Fruit fly (Drosophila melanogaster) whole organism, embryonic: ENCODE results near the gene CG13842.

Experiments used
- Atf3 ChIP-seq: fragments of 200-800 bp; sonication (Bioruptor generic); optimal IDR thresholded peaks from 3 replicates; lab custom pipeline; 2016; ENCODE audit warnings: missing biosample characterization, missing genetic modification characterization
- CG10431 ChIP-seq: fragments of 200-800 bp; sonication (Bioruptor generic); optimal IDR thresholded peaks from 3 replicates; lab custom pipeline; 2018; ENCODE audit warnings: missing biosample characterization, mild to moderate bottlenecking, missing genetic modification characterization
- CG11085 ChIP-seq: fragments of 200-800 bp; sonication (Bioruptor generic); IDR thresholded peaks from 2 replicates; pipeline ENCODE4 v1.3.6; 2022; ENCODE audit warnings: missing biosample characterization, missing genetic modification characterization
- CG12299 ChIP-seq: fragments of 200-800 bp; sonication (Bioruptor generic); optimal IDR thresholded peaks from 2 replicates; lab custom pipeline; 2018; ENCODE audit warnings: missing biosample characterization, mild to moderate bottlenecking, missing genetic modification characterization
- CG12942 ChIP-seq: fragments of 200-800 bp; sonication (Bioruptor generic); optimal IDR thresholded peaks from 3 replicates; lab custom pipeline; 2016; ENCODE audit warnings: missing biosample characterization, missing genetic modification characterization
- CG2116 ChIP-seq: fragments of 200-800 bp; sonication (Bioruptor generic); optimal IDR thresholded peaks from 3 replicates; lab custom pipeline; 2018; ENCODE audit warnings: missing biosample characterization, mild to moderate bottlenecking, missing genetic modification characterization
- CG30020 ChIP-seq: fragments of 200-800 bp; optimal IDR thresholded peaks from 2 replicates; lab custom pipeline; 2019; ENCODE audit warnings: missing biosample characterization, mild to moderate bottlenecking, missing genetic modification characterization, moderate library complexity
- CG4328 ChIP-seq: fragments of 200-800 bp; sonication (Bioruptor generic); optimal IDR thresholded peaks from 3 replicates; lab custom pipeline; 2017; ENCODE audit warnings: missing biosample characterization, missing genetic modification reagents, missing genetic modification characterization
- CG4424 ChIP-seq: fragments of 200-800 bp; sonication (Bioruptor generic); optimal IDR thresholded peaks from 3 replicates; lab custom pipeline; 2016; ENCODE audit warnings: missing biosample characterization, missing genetic modification characterization
- CG5180 ChIP-seq: fragments of 200-800 bp; sonication (Bioruptor generic); optimal IDR thresholded peaks from 3 replicates; lab custom pipeline; 2017; ENCODE audit warnings: missing biosample characterization, missing genetic modification characterization, mild to moderate bottlenecking, moderate library complexity, missing genetic modification reagents
- CG6254 ChIP-seq: fragments of 200-800 bp; sonication (Bioruptor generic); optimal IDR thresholded peaks from 3 replicates; lab custom pipeline; 2017; ENCODE audit warnings: mild to moderate bottlenecking, missing biosample characterization, missing genetic modification reagents, missing genetic modification characterization
- CG7372 ChIP-seq: fragments of 200-800 bp; sonication (Bioruptor generic); IDR thresholded peaks from 2 replicates; pipeline ENCODE4 v1.3.6; 2022; ENCODE audit warnings: missing biosample characterization, missing genetic modification characterization
- CG7987 ChIP-seq: fragments of 200-800 bp; sonication (Bioruptor generic); optimal IDR thresholded peaks from 2 replicates; lab custom pipeline; 2018; ENCODE audit warnings: missing biosample characterization, mild to moderate bottlenecking, missing genetic modification characterization, moderate library complexity
- CG8281 ChIP-seq: fragments of 200-800 bp; sonication (Bioruptor generic); optimal IDR thresholded peaks from 2 replicates; lab custom pipeline; 2018; ENCODE audit warnings: missing biosample characterization, mild to moderate bottlenecking, missing genetic modification characterization, moderate library complexity
- Camta ChIP-seq: fragments of 200-800 bp; sonication (Bioruptor generic); optimal IDR thresholded peaks from 2 replicates; lab custom pipeline; 2016; ENCODE audit warnings: missing biosample characterization, missing genetic modification characterization
- Dbx ChIP-seq: fragments of 200-800 bp; sonication (Bioruptor generic); IDR thresholded peaks from 3 replicates; pipeline ENCODE4 v1.3.6; 2022; ENCODE audit warnings: missing biosample characterization, missing genetic modification characterization
- Dll ChIP-seq: fragments of 200-800 bp; sonication (Bioruptor generic); IDR thresholded peaks from 4 replicates; pipeline ENCODE4 v1.3.6; 2022; ENCODE audit warnings: missing biosample characterization, missing genetic modification characterization; ENCODE audit not compliant: partially characterized antibody
- Fer3 ChIP-seq: fragments of 200-800 bp; sonication (Bioruptor generic); optimal IDR thresholded peaks from 2 replicates; lab custom pipeline; 2018; ENCODE audit warnings: missing biosample characterization, mild to moderate bottlenecking, missing genetic modification characterization, moderate library complexity
- H15 ChIP-seq: fragments of 200-800 bp; sonication (Bioruptor generic); IDR thresholded peaks from 3 replicates; pipeline ENCODE4 v1.3.6; 2022; ENCODE audit warnings: missing biosample characterization, missing genetic modification characterization
- Hand ChIP-seq: fragments of 200-800 bp; sonication (Bioruptor generic); optimal IDR thresholded peaks from 2 replicates; lab custom pipeline; 2017; ENCODE audit warnings: mild to moderate bottlenecking, missing biosample characterization, missing genetic modification reagents, missing genetic modification characterization
- HmgD ChIP-seq: fragments of 200-800 bp; sonication (Bioruptor generic); optimal IDR thresholded peaks from 3 replicates; lab custom pipeline; 2016; ENCODE audit warnings: missing biosample characterization, missing genetic modification characterization
- MESR4 ChIP-seq: fragments of 200-800 bp; sonication (Bioruptor generic); optimal IDR thresholded peaks from 2 replicates; lab custom pipeline; 2018; ENCODE audit warnings: missing biosample characterization, mild to moderate bottlenecking, missing genetic modification characterization, moderate library complexity
- Sry-β ChIP-seq: fragments of 200-800 bp; sonication (Bioruptor generic); optimal IDR thresholded peaks from 2 replicates; lab custom pipeline; 2018; ENCODE audit warnings: missing biosample characterization, mild to moderate bottlenecking, missing genetic modification characterization, moderate library complexity
- Sry-δ ChIP-seq: fragments of 200-800 bp; sonication (Bioruptor generic); optimal IDR thresholded peaks from 2 replicates; lab custom pipeline; 2016; ENCODE audit warnings: missing biosample characterization, missing genetic modification characterization
- Tbp ChIP-seq: fragments of >200 bp; optimal IDR thresholded peaks from 2 replicates; lab custom pipeline; 2018; ENCODE audit warnings: missing biosample characterization, missing genetic modification characterization
- ac ChIP-seq: fragments of 200-800 bp; sonication (Bioruptor generic); optimal IDR thresholded peaks from 3 replicates; lab custom pipeline; 2017; ENCODE audit warnings: missing biosample characterization, mild to moderate bottlenecking, missing genetic modification characterization
- caup ChIP-seq: fragments of 200-800 bp; sonication (Bioruptor generic); optimal IDR thresholded peaks from 3 replicates; lab custom pipeline; 2017; ENCODE audit warnings: missing biosample characterization, mild to moderate bottlenecking, missing genetic modification characterization, moderate library complexity; ENCODE audit not compliant: severe bottlenecking
- chm ChIP-seq: fragments of 200-800 bp; sonication (Bioruptor generic); IDR thresholded peaks from 2 replicates; pipeline ENCODE4 v1.3.6; 2022; ENCODE audit warnings: missing biosample characterization, missing genetic modification characterization
- da ChIP-seq: fragments of 200-800 bp; sonication (Bioruptor generic); optimal IDR thresholded peaks from 2 replicates; lab custom pipeline; 2016; ENCODE audit warnings: missing biosample characterization, missing genetic modification characterization
- exex ChIP-seq: fragments of 200-800 bp; sonication (Bioruptor generic); optimal IDR thresholded peaks from 4 replicates; lab custom pipeline; 2018; ENCODE audit warnings: missing biosample characterization, mild to moderate bottlenecking, missing genetic modification characterization, moderate library complexity
- fd3F ChIP-seq: fragments of 200-800 bp; sonication (Bioruptor generic); optimal IDR thresholded peaks from 2 replicates; lab custom pipeline; 2018; ENCODE audit warnings: missing biosample characterization, mild to moderate bottlenecking, missing genetic modification characterization, moderate library complexity
- grn ChIP-seq: fragments of 200-800 bp; sonication (Bioruptor generic); optimal IDR thresholded peaks from 3 replicates; lab custom pipeline; 2017; ENCODE audit warnings: missing biosample characterization, missing genetic modification characterization
- gro ChIP-seq: fragments of 200-800 bp; sonication (Bioruptor generic); optimal IDR thresholded peaks from 2 replicates; lab custom pipeline; 2016; ENCODE audit warnings: missing biosample characterization, missing genetic modification characterization
- h ChIP-seq: fragments of >200 bp; optimal IDR thresholded peaks from 2 replicates; lab custom pipeline; 2017
- jing ChIP-seq: fragments of 200-800 bp; sonication (Bioruptor generic); optimal IDR thresholded peaks from 2 replicates; lab custom pipeline; 2018; ENCODE audit warnings: missing biosample characterization, mild to moderate bottlenecking, missing genetic modification characterization
- kay ChIP-seq: fragments of 200-800 bp; sonication (Bioruptor generic); optimal IDR thresholded peaks from 2 replicates; lab custom pipeline; 2016; ENCODE audit warnings: missing biosample characterization, missing genetic modification characterization
- lov ChIP-seq, 2 experiments: fragments of 200-800 bp in 1 of 2; fragments of >200 bp in 1 of 2; sonication (Bioruptor generic) in 1 of 2; IDR thresholded peaks in 1 of 2; optimal IDR thresholded peaks in 1 of 2; 2 replicates in 1 of 2; 3 replicates in 1 of 2; pipeline versions ENCODE4 v1.3.6 to Lab custom; 2017 to 2022; ENCODE audit warnings: missing biosample characterization in 1 of 2, missing genetic modification characterization in 1 of 2
- luna ChIP-seq: fragments of 200-800 bp; sonication (Bioruptor generic); optimal IDR thresholded peaks from 2 replicates; lab custom pipeline; 2016; ENCODE audit warnings: missing biosample characterization, missing genetic modification characterization
- onecut ChIP-seq: fragments of 200-800 bp; sonication (Bioruptor generic); IDR thresholded peaks from 2 replicates; pipeline ENCODE4 v1.3.6; 2022; ENCODE audit warnings: missing biosample characterization, missing genetic modification characterization
- peb ChIP-seq: fragments of 200-800 bp; sonication (Bioruptor generic); IDR thresholded peaks from 2 replicates; pipeline ENCODE4 v1.3.6; 2022; ENCODE audit warnings: missing biosample characterization, missing genetic modification characterization
- phol ChIP-seq: fragments of 200-800 bp; sonication (Bioruptor generic); optimal IDR thresholded peaks from 3 replicates; lab custom pipeline; 2018; ENCODE audit warnings: missing biosample characterization, mild to moderate bottlenecking, missing genetic modification characterization, moderate library complexity
- prd ChIP-seq, 3 experiments: fragments of >200 bp in 2 of 3; fragments of 200-800 bp in 1 of 3; sonication (Bioruptor generic) in 1 of 3; optimal IDR thresholded peaks in 2 of 3; IDR thresholded peaks in 1 of 3; 2 replicates in 2 of 3; 3 replicates in 1 of 3; pipeline versions ENCODE4 v1.3.6 to Lab custom; 2017 to 2022; ENCODE audit warnings: missing biosample characterization in 1 of 3, missing genetic modification characterization in 1 of 3
- pum ChIP-seq: fragments of 200-800 bp; sonication (Bioruptor generic); optimal IDR thresholded peaks from 2 replicates; lab custom pipeline; 2016; ENCODE audit warnings: missing biosample characterization, missing genetic modification characterization
- scrt ChIP-seq: fragments of 200-800 bp; sonication (Bioruptor generic); optimal IDR thresholded peaks from 2 replicates; lab custom pipeline; 2018; ENCODE audit warnings: missing biosample characterization, mild to moderate bottlenecking, missing genetic modification characterization, moderate library complexity
- seq ChIP-seq: fragments of 200-800 bp; sonication (Bioruptor generic); IDR thresholded peaks from 2 replicates; pipeline ENCODE4 v1.3.6; 2022; ENCODE audit warnings: missing biosample characterization, missing genetic modification characterization
- stwl ChIP-seq: fragments of 200-800 bp; sonication (Bioruptor generic); optimal IDR thresholded peaks from 3 replicates; lab custom pipeline; 2018; ENCODE audit warnings: missing biosample characterization, mild to moderate bottlenecking, missing genetic modification characterization, moderate library complexity
- vnd ChIP-seq: fragments of 200-800 bp; sonication (Bioruptor generic); IDR thresholded peaks from 3 replicates; pipeline ENCODE4 v1.3.6; 2022; ENCODE audit warnings: missing biosample characterization, missing genetic modification characterization; ENCODE audit not compliant: partially characterized antibody

The CG13842 gene

DNA sequence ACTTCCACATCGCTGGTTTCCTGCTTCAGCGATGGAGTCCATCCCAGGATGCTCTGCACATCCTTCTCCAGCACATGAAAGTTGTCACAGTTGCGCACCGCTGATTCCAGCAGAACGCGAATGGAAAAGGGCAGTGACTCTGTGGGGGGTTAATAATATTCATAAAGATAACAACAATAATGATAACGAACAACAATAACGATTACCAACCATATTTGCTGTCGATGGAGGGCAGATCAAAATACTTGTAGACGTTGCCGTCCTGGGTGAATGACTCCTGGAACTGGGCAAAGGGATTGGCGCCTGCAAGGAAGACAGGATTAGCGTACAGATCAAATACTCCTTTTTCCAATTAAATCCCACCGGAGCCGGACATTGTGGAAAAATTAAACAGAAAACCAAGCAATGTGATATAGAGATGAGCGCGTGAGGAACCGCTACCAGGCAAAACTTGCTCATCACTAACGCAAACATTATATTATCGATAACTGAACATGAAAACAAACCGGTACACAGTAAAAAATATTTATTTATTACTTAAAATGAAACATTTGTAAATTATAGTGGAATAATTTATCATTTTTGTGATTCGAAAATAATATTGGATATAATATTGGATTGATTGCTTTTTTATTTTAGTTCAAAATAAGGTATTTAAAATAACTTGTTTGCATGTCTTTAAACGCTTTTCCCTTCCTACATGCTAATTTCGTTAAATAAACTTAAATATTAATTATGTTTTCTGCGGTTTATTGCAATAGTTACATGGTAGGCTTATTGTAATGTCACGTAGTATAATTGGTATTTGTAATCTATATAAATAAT is 17.3 kb upstream of the CG13842 start, which contains the start of gene Irp-1A (continued):
- TF ChIP-seq lov (optimal IDR thresholded peaks at IDR 0.05; lab: Kevin White, UChicago) = no peak
- 0 out of 3 replicates have a peak, but pooled peaks have one; percentile 57 for TF ChIP-seq lov (GFP tag; IDR thresholded peaks at IDR 0.05; lab: Robert Waterston, UW)
- no peak for TF ChIP-seq chm (GFP tag; lab: Robert Waterston, UW)
- TF ChIP-seq stwl (tag; lab: Kevin White, UChicago) = peak; percentile 34
- peak; percentile 53 for TF ChIP-seq fd3F (GFP tag; lab: Kevin White, UChicago)
- peak; percentile 7 for TF ChIP-seq pum (GFP tag; lab: Kevin White, UChicago)
- TF ChIP-seq Camta (GFP tag; lab: Kevin White, UChicago) = peak; percentile 22
- no peak for TF ChIP-seq ac (GFP tag; lab: Kevin White, UChicago)
- peak; percentile 60 for TF ChIP-seq Hand (GFP tag; lab: Kevin White, UChicago)
- TF ChIP-seq CG12299 (tag; lab: Kevin White, UChicago) = peak; percentile 62
- no peak for TF ChIP-seq Atf3 (GFP tag; lab: Kevin White, UChicago)
- TF ChIP-seq scrt (GFP tag; lab: Kevin White, UChicago) = peak; percentile 37
- TF ChIP-seq CG7987 (GFP tag; lab: Kevin White, UChicago) = no peak
- peak; percentile 91 for TF ChIP-seq Sry-δ (GFP tag; lab: Kevin White, UChicago)
- TF ChIP-seq caup (GFP tag; lab: Kevin White, UChicago) = peak; percentile 62
- TF ChIP-seq Fer3 (tag; lab: Kevin White, UChicago) = peak; percentile 79
- peak; percentile 33 for TF ChIP-seq CG5180
- no peak for TF ChIP-seq Tbp
- peak; percentile 56 for TF ChIP-seq Sry-β
- TF ChIP-seq peb (GFP tag; lab: Robert Waterston, UW) = peak; percentile 32; the same call in 1 of the 2 replicates
- TF ChIP-seq CG4424 (GFP tag; lab: Kevin White, UChicago) = peak; percentile 74
- TF ChIP-seq prd (optimal IDR thresholded peaks at IDR 0.05; lab: Kevin White, UChicago) = no peak
- TF ChIP-seq prd (GFP tag; IDR thresholded peaks at IDR 0.05; lab: Robert Waterston, UW) = peak; percentile 71
- TF ChIP-seq seq = no peak
- TF ChIP-seq vnd (GFP tag; lab: Robert Waterston, UW) = peak; percentile 74; the same call in 2 of the 3 replicates
- TF ChIP-seq CG30020 (tag; lab: Kevin White, UChicago) = peak; percentile 56
- TF ChIP-seq CG4328 (GFP tag; lab: Kevin White, UChicago) = peak; percentile 51
- TF ChIP-seq CG10431 (GFP tag; lab: Kevin White, UChicago) = peak; percentile 7
- TF ChIP-seq phol = peak; percentile 81
- peak; percentile 73 for TF ChIP-seq CG2116 (GFP tag; lab: Kevin White, UChicago)
- TF ChIP-seq HmgD (GFP tag; lab: Kevin White, UChicago) = no peak
- no peak for TF ChIP-seq da
- peak; percentile 76; the same call in 2 of the 3 replicates for TF ChIP-seq Dbx (GFP tag; lab: Robert Waterston, UW)
- no peak for TF ChIP-seq h (lab: Kevin White, UChicago)
- TF ChIP-seq onecut (GFP tag; lab: Robert Waterston, UW) = peak; percentile 58
- no peak for TF ChIP-seq CG6254 (GFP tag; lab: Kevin White, UChicago)
- TF ChIP-seq MESR4 (GFP tag; lab: Kevin White, UChicago) = peak; percentile 62
- no peak for TF ChIP-seq jing
- TF ChIP-seq exex (tag; lab: Kevin White, UChicago) = peak; percentile 67
- TF ChIP-seq CG7372 (GFP tag; lab: Robert Waterston, UW) = peak; percentile 57; the same call in 1 of the 2 replicates
- peak; percentile 58 for TF ChIP-seq gro (GFP tag; lab: Kevin White, UChicago)
- no peak for TF ChIP-seq CG8281 (tag; lab: Kevin White, UChicago)
- no peak for TF ChIP-seq grn (GFP tag; lab: Kevin White, UChicago)
- TF ChIP-seq H15 (GFP tag; lab: Robert Waterston, UW) = peak; percentile 45; the same call in 1 of the 3 replicates
- TF ChIP-seq CG11085 (GFP tag; lab: Robert Waterston, UW) = peak; percentile 62
- TF ChIP-seq CG12942 (GFP tag; lab: Kevin White, UChicago) = peak; percentile 59
- peak; percentile 87 for TF ChIP-seq Dll (GFP tag; lab: Robert Waterston, UW)
- peak; percentile 64 for TF ChIP-seq kay
- TF ChIP-seq luna (GFP tag; lab: Kevin White, UChicago) = no peak
